Fruit fly (Drosophila melanogaster): Measurements from ENCODE around the gene Cse1.

dm6 chr2L:16803638-16804037, 21.4 kb downstream of the Cse1 start:
- TF ChIP-seq kay (GFP tag; ENCODE audit: borderline replicate concordance) (no peak), CG33017 (tag; optimal IDR thresholded peaks at IDR 0.05) (no peak), cnc (optimal IDR thresholded peaks at IDR 0.05) (no peak), CG7101 (tag; optimal IDR thresholded peaks at IDR 0.05) (no peak), Clk (GFP tag; optimal IDR thresholded peaks at IDR 0.05) (no peak), bab1 (GFP tag; optimal IDR thresholded peaks at IDR 0.05) (no peak), CG1620 (GFP tag; optimal IDR thresholded peaks at IDR 0.05) (no peak), CG14711 (tag; optimal IDR thresholded peaks at IDR 0.05) (no peak), Hr96 (GFP tag; optimal IDR thresholded peaks at IDR 0.05) (no peak), ovo (GFP tag; optimal IDR thresholded peaks at IDR 0.05) (no peak)
